Fruit fly (Drosophila melanogaster) whole organism, prepupa: ENCODE results near the gene CG17211.

Source experiments
- CG10631 ChIP-seq: fragments of 200-800 bp; sonication (Bioruptor generic); optimal IDR thresholded peaks from 2 replicates; lab custom pipeline; 2016; ENCODE audit warnings: missing biosample characterization, missing genetic modification characterization
- CG10669 ChIP-seq: fragments of 200-800 bp; sonication (Bioruptor generic); optimal IDR thresholded peaks from 3 replicates; lab custom pipeline; 2018; ENCODE audit warnings: missing biosample characterization, mild to moderate bottlenecking, missing genetic modification characterization, moderate library complexity
- CG11294 ChIP-seq: fragments of 200-800 bp; sonication (Bioruptor generic); IDR thresholded peaks from 2 replicates; pipeline ENCODE4 v1.3.6; 2022; ENCODE audit warnings: missing biosample characterization, missing genetic modification characterization
- CG11762 ChIP-seq: fragments of 200-800 bp; sonication (Bioruptor generic); optimal IDR thresholded peaks from 3 replicates; lab custom pipeline; 2016; ENCODE audit warnings: missing biosample characterization, missing genetic modification characterization; ENCODE audit not compliant: insufficient read depth
- CG11902 ChIP-seq: fragments of 200-800 bp; sonication (Bioruptor generic); optimal IDR thresholded peaks from 3 replicates; lab custom pipeline; 2016; ENCODE audit warnings: missing biosample characterization, missing genetic modification characterization
- CG15336 ChIP-seq: fragments of 200-800 bp; sonication (Bioruptor generic); IDR thresholded peaks from 2 replicates; pipeline ENCODE4 v1.3.6; 2022; ENCODE audit warnings: missing biosample characterization, missing genetic modification characterization
- CG1621 ChIP-seq: fragments of 200-800 bp; sonication (Bioruptor generic); optimal IDR thresholded peaks from 3 replicates; lab custom pipeline; 2018; ENCODE audit warnings: missing biosample characterization, mild to moderate bottlenecking, missing genetic modification characterization
- CG3032 ChIP-seq: fragments of 200-800 bp; optimal IDR thresholded peaks from 2 replicates; lab custom pipeline; 2019; ENCODE audit warnings: missing biosample characterization, mild to moderate bottlenecking, missing genetic modification characterization, moderate library complexity
- CG32006 ChIP-seq: fragments of 200-800 bp; sonication (Bioruptor generic); optimal IDR thresholded peaks from 3 replicates; lab custom pipeline; 2017; ENCODE audit warnings: missing biosample characterization, mild to moderate bottlenecking, missing genetic modification characterization
- CG34406 ChIP-seq: fragments of 200-800 bp; sonication (Bioruptor generic); optimal IDR thresholded peaks from 3 replicates; lab custom pipeline; 2016; ENCODE audit warnings: missing biosample characterization, missing genetic modification characterization
- CG4318 ChIP-seq: fragments of 200-800 bp; sonication (Bioruptor generic); optimal IDR thresholded peaks from 3 replicates; lab custom pipeline; 2017; ENCODE audit warnings: missing biosample characterization, mild to moderate bottlenecking, missing genetic modification characterization
- CG6276 ChIP-seq: fragments of 200-800 bp; sonication (Bioruptor generic); optimal IDR thresholded peaks from 2 replicates; lab custom pipeline; 2017; ENCODE audit warnings: missing biosample characterization, mild to moderate bottlenecking, missing genetic modification characterization
- CG6792 ChIP-seq: fragments of 200-800 bp; sonication (Bioruptor generic); optimal IDR thresholded peaks from 3 replicates; lab custom pipeline; 2016; ENCODE audit warnings: missing biosample characterization, missing genetic modification characterization
- CG8119 ChIP-seq: fragments of 200-800 bp; sonication (Bioruptor generic); IDR thresholded peaks from 3 replicates; pipeline ENCODE4 v1.3.6; 2022; ENCODE audit warnings: missing biosample characterization, missing genetic modification characterization
- CG8319 ChIP-seq: fragments of 200-800 bp; sonication (Bioruptor generic); optimal IDR thresholded peaks from 3 replicates; lab custom pipeline; 2016; ENCODE audit warnings: missing biosample characterization, missing genetic modification characterization
- CG9139 ChIP-seq: fragments of 200-800 bp; sonication (Bioruptor generic); optimal IDR thresholded peaks from 3 replicates; lab custom pipeline; 2017; ENCODE audit warnings: missing biosample characterization, mild to moderate bottlenecking, missing genetic modification characterization
- Eip75B ChIP-seq: fragments of 200-800 bp; sonication (Bioruptor generic); optimal IDR thresholded peaks from 3 replicates; lab custom pipeline; 2016; ENCODE audit warnings: missing biosample characterization, missing genetic modification characterization
- Eip93F ChIP-seq: fragments of 200-800 bp; sonication (Bioruptor generic); optimal IDR thresholded peaks from 2 replicates; lab custom pipeline; 2016; ENCODE audit warnings: missing biosample characterization, mild to moderate bottlenecking, missing genetic modification characterization
- Ets21C ChIP-seq: fragments of 200-800 bp; sonication (Bioruptor generic); optimal IDR thresholded peaks from 3 replicates; lab custom pipeline; 2016; ENCODE audit warnings: missing biosample characterization, missing genetic modification characterization
- Ets96B ChIP-seq: fragments of 200-800 bp; optimal IDR thresholded peaks from 2 replicates; lab custom pipeline; 2019; ENCODE audit warnings: missing biosample characterization, mild to moderate bottlenecking, missing genetic modification characterization, moderate library complexity
- Hr39 ChIP-seq: fragments of 200-800 bp; sonication (Bioruptor generic); optimal IDR thresholded peaks from 2 replicates; lab custom pipeline; 2016; ENCODE audit warnings: missing biosample characterization, missing genetic modification characterization
- Met ChIP-seq: fragments of 200-800 bp; sonication (Bioruptor generic); optimal IDR thresholded peaks from 3 replicates; lab custom pipeline; 2016; ENCODE audit warnings: missing biosample characterization, missing genetic modification characterization
- Smox ChIP-seq: fragments of 200-800 bp; sonication (Bioruptor generic); optimal IDR thresholded peaks from 3 replicates; lab custom pipeline; 2016; ENCODE audit warnings: missing biosample characterization, missing genetic modification characterization
- Sox14 ChIP-seq: fragments of 200-800 bp; sonication (Bioruptor generic); optimal IDR thresholded peaks from 3 replicates; lab custom pipeline; 2016; ENCODE audit warnings: missing biosample characterization, missing genetic modification characterization
- Sox15 ChIP-seq: fragments of 200-800 bp; sonication (Bioruptor generic); optimal IDR thresholded peaks from 3 replicates; lab custom pipeline; 2016; ENCODE audit warnings: missing biosample characterization, missing genetic modification characterization
- achi ChIP-seq: fragments of 200-800 bp; sonication (Bioruptor generic); optimal IDR thresholded peaks from 3 replicates; lab custom pipeline; 2016; ENCODE audit warnings: missing biosample characterization, missing genetic modification characterization
- acj6 ChIP-seq: fragments of 200-800 bp; sonication (Bioruptor generic); optimal IDR thresholded peaks from 3 replicates; lab custom pipeline; 2016; ENCODE audit warnings: missing biosample characterization, missing genetic modification characterization
- cyc ChIP-seq: fragments of 200-800 bp; sonication (Bioruptor generic); optimal IDR thresholded peaks from 3 replicates; lab custom pipeline; 2016; ENCODE audit warnings: missing biosample characterization, missing genetic modification characterization
- dsx ChIP-seq: fragments of 200-800 bp; optimal IDR thresholded peaks from 3 replicates; lab custom pipeline; 2019; ENCODE audit warnings: missing biosample characterization, mild to moderate bottlenecking, missing genetic modification characterization, moderate library complexity; ENCODE audit not compliant: poor library complexity, severe bottlenecking
- eg ChIP-seq: fragments of 200-800 bp; sonication (Bioruptor generic); IDR thresholded peaks from 3 replicates; pipeline ENCODE4 v1.3.6; 2022; ENCODE audit warnings: missing biosample characterization, missing genetic modification characterization
- esn ChIP-seq: fragments of 200-800 bp; sonication (Bioruptor generic); optimal IDR thresholded peaks from 2 replicates; lab custom pipeline; 2016; ENCODE audit warnings: missing biosample characterization, mild to moderate bottlenecking, missing genetic modification characterization, moderate library complexity
- fd59A ChIP-seq: fragments of 200-800 bp; sonication (Bioruptor generic); optimal IDR thresholded peaks from 2 replicates; lab custom pipeline; 2017; ENCODE audit warnings: missing biosample characterization, mild to moderate bottlenecking, missing genetic modification characterization, missing genetic modification reagents
- lz ChIP-seq: fragments of 200-800 bp; sonication (Bioruptor generic); optimal IDR thresholded peaks from 3 replicates; lab custom pipeline; 2016; ENCODE audit warnings: missing biosample characterization, missing genetic modification characterization
- net ChIP-seq: fragments of 200-800 bp; sonication (Bioruptor generic); optimal IDR thresholded peaks from 3 replicates; lab custom pipeline; 2016; ENCODE audit warnings: missing biosample characterization, missing genetic modification characterization
- pdm3 ChIP-seq: fragments of 200-800 bp; sonication (Bioruptor generic); optimal IDR thresholded peaks from 3 replicates; lab custom pipeline; 2016; ENCODE audit warnings: missing biosample characterization, missing genetic modification characterization
- salr ChIP-seq, 2 experiments: fragments of 200-800 bp; sonication (Bioruptor generic); optimal IDR thresholded peaks; 3 replicates each; lab custom pipeline; 2016 to 2018; ENCODE audit warnings: missing biosample characterization in 2 of 2, missing genetic modification characterization in 2 of 2, mild to moderate bottlenecking in 1 of 2
- ss ChIP-seq, 2 experiments: fragments of 200-800 bp; sonication (Bioruptor generic); optimal IDR thresholded peaks; 2 replicates in 1 of 2; 3 replicates in 1 of 2; lab custom pipeline; 2017 to 2018; ENCODE audit warnings: mild to moderate bottlenecking in 2 of 2, missing biosample characterization in 2 of 2, missing genetic modification characterization in 2 of 2, moderate library complexity in 1 of 2
- vri ChIP-seq: fragments of 200-800 bp; sonication (Bioruptor generic); optimal IDR thresholded peaks from 3 replicates; lab custom pipeline; 2016; ENCODE audit warnings: missing biosample characterization, mild to moderate bottlenecking, missing genetic modification characterization

The CG17211 gene

dm6 chr2L:12103231-12104210 is 10.6 kb upstream of the CG17211 start, which contains the start of the genes Patsas and ThrRS (continued):
- TF ChIP-seq CG11294 (peak; percentile 68; the same call in 1 of the 2 replicates), CG4318 (no peak), Eip75B (GFP tag; lab: Kevin White, UChicago) (no peak), CG34406 (GFP tag; lab: Kevin White, UChicago) (peak; percentile 78), eg (peak; percentile 91), lz (GFP tag; lab: Kevin White, UChicago) (peak; percentile 85), acj6 (GFP tag; lab: Kevin White, UChicago) (peak; percentile 85), dsx (GFP tag; lab: Kevin White, UChicago) (no peak), CG32006 (peak; percentile 91), CG11762 (GFP tag; lab: Kevin White, UChicago) (no peak), salr (GFP tag; optimal IDR thresholded peaks at IDR 0.05; lab: Kevin White, UChicago) (peak in 1 of 2 experiments; percentile 49), CG15336 (GFP tag; lab: Robert Waterston, UW) (peak; percentile 85), CG9139 (GFP tag; lab: Kevin White, UChicago) (peak; percentile 54), cyc (peak; percentile 82), CG3032 (peak; percentile 83), Hr39 (peak; percentile 82), Sox14 (GFP tag; lab: Kevin White, UChicago) (peak; percentile 81), pdm3 (GFP tag; lab: Kevin White, UChicago) (no peak), CG1621 (tag; lab: Kevin White, UChicago) (peak; percentile 53), Ets96B (tag; lab: Kevin White, UChicago) (peak; percentile 60), CG8119 (peak; percentile 83), Smox (GFP tag; lab: Kevin White, UChicago) (no peak), esn (GFP tag; lab: Kevin White, UChicago) (peak; percentile 81), net (GFP tag; lab: Kevin White, UChicago) (peak; percentile 75), Met (GFP tag; lab: Kevin White, UChicago) (no peak), Ets21C (GFP tag; lab: Kevin White, UChicago) (no peak), Eip93F (GFP tag; lab: Kevin White, UChicago) (peak; percentile 1), CG10631 (GFP tag; lab: Kevin White, UChicago) (no peak), achi (GFP tag; lab: Kevin White, UChicago) (no peak), CG10669 (no peak)
- TF ChIP-seq, all 60 proteins: peak for 36

- no peak for TF ChIP-seq CG10631 (GFP tag; lab: Kevin White, UChicago)
- no peak for TF ChIP-seq Ets96B (tag; lab: Kevin White, UChicago)
- TF ChIP-seq achi (GFP tag; lab: Kevin White, UChicago): no peak
- TF ChIP-seq vri: no peak
- TF ChIP-seq dsx (GFP tag; lab: Kevin White, UChicago): no peak
- TF ChIP-seq CG10669: no peak
- TF ChIP-seq CG8319 (GFP tag; lab: Kevin White, UChicago): no peak
- no peak for TF ChIP-seq ss (GFP tag; optimal IDR thresholded peaks at IDR 0.05; lab: Kevin White, UChicago)
- no peak for TF ChIP-seq acj6 (GFP tag; lab: Kevin White, UChicago)
- TF ChIP-seq Hr39: no peak
- no peak for TF ChIP-seq CG32006
- TF ChIP-seq CG11902 (GFP tag; lab: Kevin White, UChicago): no peak
- TF ChIP-seq CG6276 (GFP tag; lab: Kevin White, UChicago): no peak
- no peak for TF ChIP-seq CG6792
- no peak for TF ChIP-seq fd59A (GFP tag; lab: Kevin White, UChicago)
- no peak for TF ChIP-seq Eip75B (GFP tag; lab: Kevin White, UChicago)
- TF ChIP-seq Sox15 (GFP tag; lab: Kevin White, UChicago): no peak
- no peak for TF ChIP-seq lz (GFP tag; lab: Kevin White, UChicago)
These were observed 7.1 kb upstream of the CG17211 start for dm6 chr2L:12107087-12107486.
